Worm (Caenorhabditis elegans) whole organism, L4 larva: ENCODE measurements around the gene F13D11.3.

ENCODE experiments used
- F26F4.8 ChIP-seq: fragments of 200-800 bp; sonication (Bioruptor generic); conservative IDR thresholded peaks from 2 replicates; pipeline ENCODE4 v1.3.6; 2022; ENCODE audit warnings: missing genetic modification characterization, missing compliant biosample characterization
- F37D6.2 ChIP-seq: sonication (generic microtip); optimal IDR thresholded peaks from 2 replicates; lab custom pipeline; 2016; ENCODE audit warnings: mild to moderate bottlenecking, missing genetic modification characterization, missing compliant biosample characterization
- F44E2.7 ChIP-seq: fragments of 200-800 bp; sonication (Bioruptor generic); IDR thresholded peaks from 2 replicates; pipeline ENCODE4 v2.1.2; 2022; ENCODE audit warnings: missing genetic modification characterization, missing compliant biosample characterization
- T20F7.1 ChIP-seq: fragments of 200-800 bp; sonication (Bioruptor generic); optimal IDR thresholded peaks from 2 replicates; lab custom pipeline; 2018; ENCODE audit warnings: mild to moderate bottlenecking, missing genetic modification characterization, missing compliant biosample characterization
- Y75B8A.6 ChIP-seq: fragments of 200-800 bp; sonication (Bioruptor generic); IDR thresholded peaks from 2 replicates; pipeline ENCODE4 v1.3.6; 2022; ENCODE audit warnings: missing genetic modification reagents, missing genetic modification characterization, missing compliant biosample characterization
- ZK337.2 ChIP-seq: fragments of 200-800 bp; sonication (Bioruptor generic); IDR thresholded peaks from 2 replicates; pipeline ENCODE4 v1.3.6; 2022; ENCODE audit warnings: missing genetic modification reagents, missing genetic modification characterization, missing compliant biosample characterization
- aha-1 ChIP-seq: fragments of 150-350 bp; peaks from one replicate; lab custom pipeline; 2014; ENCODE audit warnings: missing biosample characterization, missing genetic modification characterization
- attf-4 ChIP-seq: sonication (generic microtip); optimal IDR thresholded peaks from 3 replicates; lab custom pipeline; 2017; ENCODE audit warnings: missing biosample characterization, missing genetic modification characterization
- ceh-32 ChIP-seq: sonication (generic microtip); optimal IDR thresholded peaks from 2 replicates; lab custom pipeline; 2016; ENCODE audit warnings: mild to moderate bottlenecking, missing genetic modification characterization, missing compliant biosample characterization; ENCODE audit not compliant: poor library complexity
- ceh-62 ChIP-seq: sonication (generic microtip); optimal IDR thresholded peaks from 2 replicates; lab custom pipeline; 2017; ENCODE audit warnings: missing biosample characterization, missing genetic modification characterization
- ces-1 ChIP-seq: fragments of 150-350 bp; sonication (generic microtip); optimal IDR thresholded peaks from 4 replicates; lab custom pipeline; 2014; ENCODE audit warnings: missing biosample characterization, missing genetic modification reagents, missing genetic modification characterization
- ctbp-1 ChIP-seq: fragments of 200-800 bp; sonication (Bioruptor generic); IDR thresholded peaks from 2 replicates; pipeline ENCODE4 v1.3.6; 2022; ENCODE audit warnings: missing genetic modification reagents, missing genetic modification characterization, missing compliant biosample characterization
- daf-12 ChIP-seq: fragments of 150-350 bp; optimal IDR thresholded peaks from 2 replicates; lab custom pipeline; 2014; ENCODE audit warnings: missing biosample characterization, missing genetic modification reagents, missing genetic modification characterization
- daf-16 ChIP-seq, 3 experiments: sonication (generic microtip); optimal IDR thresholded peaks; 2 replicates each; lab custom pipeline; 2016 to 2017; ENCODE audit warnings: missing genetic modification characterization in 3 of 3, missing genetic modification reagents in 3 of 3, mild to moderate bottlenecking in 2 of 3, missing compliant biosample characterization in 2 of 3, missing biosample characterization in 1 of 3, moderate library complexity in 1 of 3
- daf-8 ChIP-seq: fragments of 200-800 bp; sonication (Bioruptor generic); IDR thresholded peaks from 2 replicates; pipeline ENCODE4 v1.3.6; 2022; ENCODE audit warnings: missing genetic modification characterization, missing compliant biosample characterization
- dpl-1 ChIP-seq: fragments of 150-350 bp; optimal IDR thresholded peaks from 2 replicates; lab custom pipeline; 2014; ENCODE audit warnings: missing biosample characterization, missing genetic modification reagents, missing genetic modification characterization
- duxl-1 ChIP-seq: sonication (generic microtip); optimal IDR thresholded peaks from 2 replicates; lab custom pipeline; 2016; ENCODE audit warnings: mild to moderate bottlenecking, missing genetic modification characterization, moderate library complexity, missing compliant biosample characterization; ENCODE audit not compliant: poor library complexity
- gei-8 ChIP-seq: fragments of 200-800 bp; sonication (Bioruptor generic); optimal IDR thresholded peaks from 2 replicates; lab custom pipeline; 2018; ENCODE audit warnings: mild to moderate bottlenecking, missing genetic modification characterization, missing compliant biosample characterization
- hif-1 ChIP-seq, 2 experiments: sonication (generic microtip); optimal IDR thresholded peaks; 2 replicates each; lab custom pipeline; 2016 to 2017; ENCODE audit warnings: missing compliant biosample characterization in 2 of 2, missing genetic modification characterization in 2 of 2, missing genetic modification reagents in 2 of 2, missing genotype in 2 of 2, mild to moderate bottlenecking in 1 of 2
- hlh-11 ChIP-seq: fragments of 200-800 bp; sonication (Bioruptor generic); optimal IDR thresholded peaks from 2 replicates; lab custom pipeline; 2018; ENCODE audit warnings: mild to moderate bottlenecking, missing genetic modification characterization, missing compliant biosample characterization
- hmg-1.1 ChIP-seq: fragments of 200-800 bp; sonication (Bioruptor generic); IDR thresholded peaks from 2 replicates; pipeline ENCODE4 v1.3.6; 2022; ENCODE audit warnings: missing genetic modification reagents, missing genetic modification characterization, missing compliant biosample characterization
- jun-1 ChIP-seq: fragments of 150-350 bp; optimal IDR thresholded peaks from 2 replicates; lab custom pipeline; 2014; ENCODE audit warnings: missing biosample characterization, missing genetic modification reagents, missing genetic modification characterization
- lin-1 ChIP-seq: fragments of 200-800 bp; sonication (Bioruptor generic); IDR thresholded peaks from 2 replicates; pipeline ENCODE4 v1.3.6; 2022; ENCODE audit warnings: missing genetic modification reagents, missing genetic modification characterization, missing compliant biosample characterization
- lin-15B ChIP-seq: fragments of 150-350 bp; sonication (generic microtip); optimal IDR thresholded peaks from 3 replicates; lab custom pipeline; 2014; ENCODE audit warnings: missing biosample characterization, missing genetic modification characterization
- lin-29 ChIP-seq: fragments of 200-800 bp; sonication (Bioruptor generic); IDR thresholded peaks from 2 replicates; pipeline ENCODE4 v1.3.6; 2022; ENCODE audit warnings: missing genetic modification reagents, missing genetic modification characterization, missing compliant biosample characterization
- lin-38 ChIP-seq: fragments of 200-800 bp; sonication (Bioruptor generic); IDR thresholded peaks from 2 replicates; pipeline ENCODE4 v1.3.6; 2022; ENCODE audit warnings: missing genetic modification reagents, missing genetic modification characterization, missing compliant biosample characterization
- lin-39 ChIP-seq: fragments of 150-350 bp; optimal IDR thresholded peaks from 2 replicates; lab custom pipeline; 2014; ENCODE audit warnings: missing biosample characterization, missing genetic modification reagents, missing genetic modification characterization
- lir-3 ChIP-seq: sonication (generic microtip); optimal IDR thresholded peaks from 2 replicates; lab custom pipeline; 2016; ENCODE audit warnings: mild to moderate bottlenecking, missing genetic modification characterization, missing compliant biosample characterization
- lsy-2 ChIP-seq, 2 experiments: fragments of 150-350 bp in 1 of 2; sonication (generic microtip) in 1 of 2; optimal IDR thresholded peaks; 2 replicates each; lab custom pipeline; 2014 to 2017; ENCODE audit warnings: missing biosample characterization in 2 of 2, missing genetic modification characterization in 2 of 2
- mdl-1 ChIP-seq, 2 experiments: fragments of 150-350 bp in 1 of 2; sonication (generic microtip) in 1 of 2; optimal IDR thresholded peaks; 2 replicates each; lab custom pipeline; 2014 to 2017; ENCODE audit warnings: missing biosample characterization in 2 of 2, missing genetic modification characterization in 2 of 2
- mdt-29 ChIP-seq: fragments of 200-800 bp; sonication (Bioruptor generic); IDR thresholded peaks from 2 replicates; pipeline ENCODE4 v1.3.6; 2022; ENCODE audit warnings: missing genetic modification reagents, missing genetic modification characterization, missing compliant biosample characterization
- mep-1 ChIP-seq: fragments of 150-350 bp; sonication (generic microtip); optimal IDR thresholded peaks from 3 replicates; lab custom pipeline; 2014; ENCODE audit warnings: missing biosample characterization, missing genetic modification characterization
- mxl-3 ChIP-seq: fragments of 200-800 bp; sonication (Bioruptor generic); optimal IDR thresholded peaks from 2 replicates; lab custom pipeline; 2018; ENCODE audit warnings: mild to moderate bottlenecking, missing genetic modification characterization, missing compliant biosample characterization
- nhr-10 ChIP-seq: fragments of 150-350 bp; optimal IDR thresholded peaks from 2 replicates; lab custom pipeline; 2014; ENCODE audit warnings: missing biosample characterization, missing genetic modification characterization
- nhr-111 ChIP-seq: fragments of 200-800 bp; sonication (Bioruptor generic); optimal IDR thresholded peaks from 2 replicates; lab custom pipeline; 2018; ENCODE audit warnings: mild to moderate bottlenecking, missing genetic modification characterization, missing compliant biosample characterization
- nhr-28 ChIP-seq: fragments of 150-350 bp; optimal IDR thresholded peaks from 2 replicates; lab custom pipeline; 2014; ENCODE audit warnings: missing biosample characterization, missing genetic modification characterization
- nhr-42 ChIP-seq: fragments of 200-800 bp; sonication (Bioruptor generic); IDR thresholded peaks from 2 replicates; pipeline ENCODE4 v1.3.6; 2022; ENCODE audit warnings: missing genetic modification characterization, missing compliant biosample characterization
- nhr-77 ChIP-seq: fragments of 150-350 bp; optimal IDR thresholded peaks from 2 replicates; lab custom pipeline; 2014; ENCODE audit warnings: missing biosample characterization, missing genetic modification characterization
- rbr-2 ChIP-seq: sonication (generic microtip); optimal IDR thresholded peaks from 2 replicates; lab custom pipeline; 2016; ENCODE audit warnings: missing genotype, missing genetic modification characterization, missing compliant biosample characterization
- saeg-2 ChIP-seq: fragments of 200-800 bp; sonication (Bioruptor generic); IDR thresholded peaks from 2 replicates; pipeline ENCODE4 v1.3.6; 2022; ENCODE audit warnings: missing genetic modification reagents, missing genetic modification characterization, missing compliant biosample characterization
- sdz-12 ChIP-seq: fragments of 200-800 bp; sonication (Bioruptor generic); optimal IDR thresholded peaks from 2 replicates; lab custom pipeline; 2018; ENCODE audit warnings: mild to moderate bottlenecking, missing genetic modification characterization, missing compliant biosample characterization
- set-16 ChIP-seq: fragments of 200-800 bp; sonication (Bioruptor generic); IDR thresholded peaks from 2 replicates; pipeline ENCODE4 v1.3.6; 2022; ENCODE audit warnings: missing genetic modification reagents, missing genetic modification characterization, missing compliant biosample characterization
- tag-97 ChIP-seq: fragments of 200-800 bp; sonication (Bioruptor generic); IDR thresholded peaks from 2 replicates; pipeline ENCODE4 v1.3.6; 2022; ENCODE audit warnings: missing genetic modification characterization, missing compliant biosample characterization
- tra-1 ChIP-seq: fragments of 200-800 bp; sonication (Bioruptor generic); IDR thresholded peaks from 2 replicates; pipeline ENCODE4 v1.3.6; 2022; ENCODE audit warnings: missing genetic modification reagents, missing genetic modification characterization, missing compliant biosample characterization
- unc-130 ChIP-seq: sonication (generic microtip); optimal IDR thresholded peaks from 2 replicates; lab custom pipeline; 2016; ENCODE audit warnings: missing genetic modification reagents, missing genetic modification characterization, missing compliant biosample characterization
- unc-39 ChIP-seq: sonication (generic microtip); optimal IDR thresholded peaks from 2 replicates; lab custom pipeline; 2017; ENCODE audit warnings: missing biosample characterization, missing genetic modification characterization
- vab-7 ChIP-seq: fragments of 200-800 bp; sonication (Bioruptor generic); IDR thresholded peaks from 2 replicates; pipeline ENCODE4 v1.3.6; 2022; ENCODE audit warnings: missing genetic modification reagents, missing genetic modification characterization, missing compliant biosample characterization
- zag-1 ChIP-seq: fragments of 150-350 bp; optimal IDR thresholded peaks from 2 replicates; lab custom pipeline; 2014; ENCODE audit warnings: missing biosample characterization, missing genetic modification characterization

The F13D11.3 gene

ce11 chrX:5816346-5816745, 10.6 kb upstream of the F13D11.3 start:
- TF ChIP-seq ceh-32 (tag; lab: Kevin White, UChicago) = no peak
- TF ChIP-seq mep-1 (tag; lab: Kevin White, UChicago) = peak; percentile 31
- TF ChIP-seq tra-1 (GFP tag; lab: Robert Waterston, UW) = no peak
- no peak for TF ChIP-seq lin-15B
- no peak for TF ChIP-seq nhr-77 (tag; lab: Kevin White, UChicago)
- no peak for TF ChIP-seq gei-8 (GFP tag; lab: Kevin White, UChicago)
- peak; percentile 63 for TF ChIP-seq set-16
- TF ChIP-seq unc-130 (GFP tag; lab: Kevin White, UChicago) = no peak
- no peak for TF ChIP-seq F26F4.8 (GFP tag; lab: Robert Waterston, UW)
- TF ChIP-seq nhr-111 (GFP tag; lab: Kevin White, UChicago) = no peak
- no peak for TF ChIP-seq mdl-1 (tag; optimal IDR thresholded peaks at IDR 0.05; lab: Kevin White, UChicago)
- TF ChIP-seq nhr-28 (tag; lab: Kevin White, UChicago) = no peak
- no peak for TF ChIP-seq hif-1 (tag; optimal IDR thresholded peaks at IDR 0.05; lab: Kevin White, UChicago)
- no peak for TF ChIP-seq nhr-10
- no peak for TF ChIP-seq ceh-62 (tag; lab: Kevin White, UChicago)
- no peak for TF ChIP-seq daf-12
- peak in 1 of 2 experiments; percentile 34 for TF ChIP-seq lsy-2 (tag; optimal IDR thresholded peaks at IDR 0.05; lab: Kevin White, UChicago)
- no peak for TF ChIP-seq Y75B8A.6 (GFP tag; lab: Robert Waterston, UW)
- peak; percentile 38 for TF ChIP-seq rbr-2 (tag; lab: Kevin White, UChicago)
- no peak for TF ChIP-seq mdt-29 (GFP tag; lab: Robert Waterston, UW)
- TF ChIP-seq zag-1 (tag; lab: Kevin White, UChicago) = no peak
- no peak for TF ChIP-seq dpl-1 (GFP tag; lab: Kevin White, UChicago)
- 0 out of 2 replicates have a peak, but pooled peaks have one; percentile 7 for TF ChIP-seq ctbp-1 (GFP tag; lab: Robert Waterston, UW)
- no peak for TF ChIP-seq mxl-3
- no peak for TF ChIP-seq tag-97 (GFP tag; lab: Robert Waterston, UW)
- TF ChIP-seq lin-39 = no peak
- no peak for TF ChIP-seq lin-1
- TF ChIP-seq vab-7 (GFP tag; lab: Robert Waterston, UW) = peak; percentile 55
- TF ChIP-seq hlh-11 (tag; lab: Kevin White, UChicago) = peak; percentile 3
- no peak for TF ChIP-seq ZK337.2 (GFP tag; lab: Robert Waterston, UW)
- no peak for TF ChIP-seq daf-8 (GFP tag; lab: Robert Waterston, UW)
- TF ChIP-seq jun-1 = no peak
- TF ChIP-seq attf-4 (tag; lab: Kevin White, UChicago) = no peak
- no peak for TF ChIP-seq ces-1
- TF ChIP-seq aha-1 (tag; lab: Kevin White, UChicago) = no peak
- no peak for TF ChIP-seq T20F7.1 (GFP tag; lab: Kevin White, UChicago)
- no peak for TF ChIP-seq nhr-42 (GFP tag; lab: Robert Waterston, UW)
- TF ChIP-seq duxl-1 (tag; lab: Kevin White, UChicago) = no peak
- 0 out of 2 replicates have a peak, but pooled peaks have one; percentile 20 for TF ChIP-seq saeg-2 (GFP tag; lab: Robert Waterston, UW)
- TF ChIP-seq F37D6.2 (tag; lab: Kevin White, UChicago) = peak; percentile 29
- TF ChIP-seq unc-39 (tag; lab: Kevin White, UChicago) = no peak
- TF ChIP-seq hmg-1.1 = peak; percentile 52
- no peak for TF ChIP-seq lin-29 (GFP tag; lab: Robert Waterston, UW)
- TF ChIP-seq F44E2.7 (GFP tag; lab: Robert Waterston, UW) = no peak
- no peak for TF ChIP-seq daf-16 (GFP tag; optimal IDR thresholded peaks at IDR 0.05; lab: Kevin White, UChicago)
- no peak for TF ChIP-seq daf-16 (tag; optimal IDR thresholded peaks at IDR 0.05; lab: Kevin White, UChicago)
- no peak for TF ChIP-seq lir-3 (tag; lab: Kevin White, UChicago)
- no peak for TF ChIP-seq lin-38
- no peak for TF ChIP-seq sdz-12
